Worm (Caenorhabditis elegans) whole organism, late embryonic: Measurements from ENCODE around the gene eef-1A.1.
A peak's percentile ranks its signal among the peaks of the same experiment; 100 is the strongest.

ENCODE experiments used
- ceh-30 ChIP-seq: fragments of 150-350 bp; optimal IDR thresholded peaks from 2 replicates; lab custom pipeline; 2014; ENCODE audit warnings: missing biosample characterization, missing genetic modification characterization
- ceh-34 ChIP-seq: sonication (generic microtip); optimal IDR thresholded peaks from 2 replicates; lab custom pipeline; 2016; ENCODE audit warnings: mild to moderate bottlenecking, missing genetic modification characterization, missing compliant biosample characterization
- gmeb-2 ChIP-seq: sonication (generic microtip); optimal IDR thresholded peaks from 2 replicates; lab custom pipeline; 2016; ENCODE audit warnings: missing genetic modification characterization, inconsistent platforms, missing compliant biosample characterization
- lin-11 ChIP-seq: fragments of 200-800 bp; sonication (Bioruptor generic); optimal IDR thresholded peaks from 2 replicates; lab custom pipeline; 2018; ENCODE audit warnings: mild to moderate bottlenecking, missing genetic modification characterization, missing compliant biosample characterization
- nfya-1 ChIP-seq: sonication (generic microtip); optimal IDR thresholded peaks from 2 replicates; lab custom pipeline; 2017; ENCODE audit warnings: missing genetic modification characterization, mild to moderate bottlenecking, missing compliant biosample characterization, antibody characterized with exemption, moderate library complexity
- pha-2 ChIP-seq: sonication (generic microtip); optimal IDR thresholded peaks from 2 replicates; lab custom pipeline; 2017; ENCODE audit warnings: mild to moderate bottlenecking, missing genetic modification characterization, missing compliant biosample characterization
- pha-4 ChIP-seq: fragments of 150-350 bp; optimal IDR thresholded peaks from 2 replicates; lab custom pipeline; 2018; ENCODE audit warnings: missing biosample characterization, missing genetic modification reagents, missing genetic modification characterization
- sdc-2 ChIP-seq: sonication (generic microtip); optimal IDR thresholded peaks from 2 replicates; lab custom pipeline; 2016; ENCODE audit warnings: missing genotype, missing genetic modification characterization, missing compliant biosample characterization
- unc-55 ChIP-seq: sonication (generic microtip); optimal IDR thresholded peaks from 2 replicates; lab custom pipeline; 2017; ENCODE audit warnings: missing biosample characterization, missing genetic modification reagents, missing genetic modification characterization

ce11 chrIII:6961167-6961566, 10.3 kb downstream of the eef-1A.1 start:
- TF ChIP-seq gmeb-2 (tag; lab: Kevin White, UChicago) (no peak), ceh-34 (no peak), sdc-2 (tag; lab: Kevin White, UChicago) (no peak), nfya-1 (peak; percentile 52), unc-55 (GFP tag; lab: Kevin White, UChicago) (no peak), pha-4 (tag; lab: Kevin White, UChicago) (no peak), ceh-30 (no peak), pha-2 (no peak), lin-11 (tag; lab: Kevin White, UChicago) (no peak)
